Fruit fly (Drosophila melanogaster): ENCODE data around the gene CG12099.

DNA sequence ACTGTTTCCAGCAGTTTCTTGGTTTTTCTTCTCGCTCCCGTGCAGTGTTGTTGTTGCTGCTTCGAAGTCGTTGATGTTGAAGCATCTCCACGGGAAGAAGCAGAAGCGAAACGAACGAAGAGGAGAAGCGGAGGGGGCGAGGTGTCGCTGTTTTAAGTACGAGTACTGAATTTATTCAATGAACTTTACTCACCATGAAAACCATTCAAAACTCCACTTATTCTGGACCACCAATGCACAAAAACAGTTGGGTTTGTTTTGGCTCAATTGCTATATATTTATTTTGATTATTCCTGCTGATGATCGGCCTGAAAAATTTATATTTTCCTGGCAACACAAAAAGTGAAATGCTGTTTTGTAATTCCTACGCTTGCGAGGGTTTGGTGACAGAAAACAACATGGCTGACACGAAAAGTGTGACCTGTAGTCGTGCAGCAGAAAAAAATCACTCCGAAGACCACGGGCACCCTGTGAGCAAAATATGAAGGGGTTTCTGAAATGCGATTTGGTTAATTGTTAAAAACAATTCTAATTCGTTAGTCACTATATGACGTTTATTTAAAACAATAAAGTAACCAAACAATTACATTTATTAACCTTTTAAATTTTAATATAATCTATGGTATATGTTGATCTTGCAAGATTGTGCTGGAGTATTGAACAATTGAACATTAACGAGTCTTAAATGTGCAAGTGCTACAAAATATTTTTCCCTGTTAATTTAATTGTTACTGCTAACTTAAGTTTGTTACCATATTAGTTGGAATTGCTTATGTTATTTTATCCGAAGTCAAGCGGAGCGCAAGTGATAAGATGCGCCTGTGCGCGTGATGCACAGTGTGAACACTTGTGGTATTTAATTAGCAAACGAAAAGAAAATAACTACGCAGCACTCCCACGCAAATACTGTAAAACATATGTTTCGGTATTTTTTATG is 10.2 kb upstream of the CG12099 start, which contains the start of gene CG7879:
- TF ChIP-seq CG1792 (GFP tag; optimal IDR thresholded peaks at IDR 0.05) (no peak), Opbp (GFP tag; IDR thresholded peaks at IDR 0.05; ENCODE audit: partially characterized antibody) (no peak), stc (GFP tag; IDR thresholded peaks at IDR 0.05) (no peak), CG7839 (tag; optimal IDR thresholded peaks at IDR 0.05) (peak; percentile 15), CG1233 (GFP tag; optimal IDR thresholded peaks at IDR 0.05) (peak; percentile 27), wdn (GFP tag; IDR thresholded peaks at IDR 0.05) (no peak), Dp (GFP tag; optimal IDR thresholded peaks at IDR 0.05) (no peak), Fer2 (tag; optimal IDR thresholded peaks at IDR 0.05) (no peak), CG10543 (GFP tag; optimal IDR thresholded peaks at IDR 0.05) (no peak), HLH54F (GFP tag; optimal IDR thresholded peaks at IDR 0.05) (no peak), Fer3 (tag; optimal IDR thresholded peaks at IDR 0.05) (no peak)
